Worm (Caenorhabditis elegans) whole organism, young adult: ENCODE data around the gene fbxa-147.

Experiments used
- B0019.2 ChIP-seq: fragments of 200-800 bp; sonication (Bioruptor generic); conservative IDR thresholded peaks from 2 replicates; pipeline ENCODE4 v1.3.6; 2022; ENCODE audit warnings: missing genetic modification reagents, missing genetic modification characterization, missing compliant biosample characterization
- B0035.1 ChIP-seq: sonication (generic microtip); optimal IDR thresholded peaks from 2 replicates; lab custom pipeline; 2016; ENCODE audit warnings: missing genetic modification characterization, mild to moderate bottlenecking, missing compliant biosample characterization, missing genotype, missing genetic modification reagents
- F52B5.7 ChIP-seq: sonication (generic microtip); optimal IDR thresholded peaks from 2 replicates; lab custom pipeline; 2016; ENCODE audit warnings: mild to moderate bottlenecking, missing genetic modification characterization, missing compliant biosample characterization
- K11D2.4 ChIP-seq: fragments of 200-800 bp; sonication (Bioruptor generic); IDR thresholded peaks from 2 replicates; pipeline ENCODE4 v1.3.6; 2022; ENCODE audit warnings: missing genetic modification reagents, missing genetic modification characterization, missing compliant biosample characterization
- K12H6.12 ChIP-seq: fragments of 200-800 bp; sonication (Bioruptor generic); optimal IDR thresholded peaks from 2 replicates; lab custom pipeline; 2018; ENCODE audit warnings: mild to moderate bottlenecking, missing genetic modification characterization, missing compliant biosample characterization
- Y53F4B.3 ChIP-seq: fragments of 200-800 bp; sonication (Bioruptor generic); IDR thresholded peaks from 2 replicates; pipeline ENCODE4 v1.3.6; 2022; ENCODE audit warnings: missing genetic modification reagents, missing genetic modification characterization, missing compliant biosample characterization
- Y95B8A.8 ChIP-seq: fragments of 200-800 bp; sonication (Bioruptor generic); IDR thresholded peaks from 2 replicates; pipeline ENCODE4 v1.3.6; 2022; ENCODE audit warnings: missing genetic modification reagents, missing genetic modification characterization, missing compliant biosample characterization
- ama-1 ChIP-seq, 3 experiments: fragments of 150-350 bp in 1 of 3; sonication (generic microtip) in 2 of 3; optimal IDR thresholded peaks; 2 replicates each; lab custom pipeline; 2014 to 2018; ENCODE audit warnings: missing biosample characterization in 2 of 3, missing genetic modification characterization in 2 of 3, missing genetic modification reagents in 2 of 3
- atf-7 ChIP-seq: sonication (generic microtip); optimal IDR thresholded peaks from 2 replicates; lab custom pipeline; 2017; ENCODE audit warnings: mild to moderate bottlenecking, missing genetic modification characterization, missing compliant biosample characterization
- athp-1 ChIP-seq: sonication (generic microtip); optimal IDR thresholded peaks from 2 replicates; lab custom pipeline; 2017; ENCODE audit warnings: mild to moderate bottlenecking, missing genetic modification characterization, missing compliant biosample characterization
- attf-5 ChIP-seq: fragments of 200-800 bp; sonication (Bioruptor generic); optimal IDR thresholded peaks from 2 replicates; lab custom pipeline; 2018; ENCODE audit warnings: mild to moderate bottlenecking, missing genetic modification characterization, missing compliant biosample characterization
- ccch-3 ChIP-seq: fragments of 200-800 bp; sonication (Bioruptor generic); optimal IDR thresholded peaks from 2 replicates; lab custom pipeline; 2018; ENCODE audit warnings: mild to moderate bottlenecking, missing genetic modification characterization, missing compliant biosample characterization
- cebp-2 ChIP-seq: fragments of 200-800 bp; sonication (Bioruptor generic); IDR thresholded peaks from 2 replicates; pipeline ENCODE4 v1.3.6; 2022; ENCODE audit warnings: missing genetic modification characterization, missing compliant biosample characterization
- ceh-27 ChIP-seq: fragments of 200-800 bp; sonication (Bioruptor generic); optimal IDR thresholded peaks from 2 replicates; lab custom pipeline; 2018; ENCODE audit warnings: mild to moderate bottlenecking, missing genetic modification characterization, moderate library complexity, missing compliant biosample characterization
- ceh-58 ChIP-seq: fragments of 200-800 bp; sonication (Bioruptor generic); IDR thresholded peaks from 2 replicates; pipeline ENCODE4 v1.3.6; 2022; ENCODE audit warnings: missing genetic modification characterization, missing compliant biosample characterization
- ceh-79 ChIP-seq: sonication (generic microtip); optimal IDR thresholded peaks from 2 replicates; lab custom pipeline; 2017; ENCODE audit warnings: mild to moderate bottlenecking, missing genetic modification characterization, missing compliant biosample characterization
- dpl-1 ChIP-seq: fragments of 150-350 bp; optimal IDR thresholded peaks from 2 replicates; lab custom pipeline; 2014; ENCODE audit warnings: missing biosample characterization, missing genetic modification reagents, missing genetic modification characterization
- efl-1 ChIP-seq: fragments of 150-350 bp; optimal IDR thresholded peaks from 2 replicates; lab custom pipeline; 2014; ENCODE audit warnings: missing biosample characterization, missing genetic modification reagents, missing genetic modification characterization
- egrh-3 ChIP-seq: fragments of 200-800 bp; sonication (Bioruptor generic); IDR thresholded peaks from 2 replicates; pipeline ENCODE4 v1.3.6; 2022; ENCODE audit warnings: missing genetic modification reagents, missing genetic modification characterization, missing compliant biosample characterization
- gei-17 ChIP-seq: fragments of 200-800 bp; sonication (Bioruptor generic); optimal IDR thresholded peaks from 2 replicates; lab custom pipeline; 2018; ENCODE audit warnings: mild to moderate bottlenecking, missing genetic modification characterization, missing compliant biosample characterization
- hlh-12 ChIP-seq: sonication (generic microtip); optimal IDR thresholded peaks from 2 replicates; lab custom pipeline; 2016; ENCODE audit warnings: missing genetic modification characterization, missing compliant biosample characterization
- lag-1 ChIP-seq: fragments of 200-800 bp; sonication (Bioruptor generic); IDR thresholded peaks from 2 replicates; pipeline ENCODE4 v1.3.6; 2022; ENCODE audit warnings: missing genetic modification reagents, missing genetic modification characterization, missing compliant biosample characterization
- let-526 ChIP-seq: fragments of 200-800 bp; sonication (Bioruptor generic); IDR thresholded peaks from 2 replicates; pipeline ENCODE4 v1.3.6; 2022; ENCODE audit warnings: missing genetic modification reagents, missing genetic modification characterization, missing compliant biosample characterization
- let-607 ChIP-seq, 2 experiments: fragments of 200-800 bp in 1 of 2; sonication (Bioruptor generic) in 1 of 2; sonication (generic microtip) in 1 of 2; optimal IDR thresholded peaks; 2 replicates each; lab custom pipeline; 2016 to 2018; ENCODE audit warnings: mild to moderate bottlenecking in 2 of 2, missing compliant biosample characterization in 2 of 2, missing genetic modification characterization in 2 of 2, moderate library complexity in 2 of 2, missing genotype in 1 of 2
- lin-35 ChIP-seq, 3 experiments: fragments of 150-350 bp in 2 of 3; sonication (generic microtip) in 1 of 3; optimal IDR thresholded peaks; 2 replicates each; lab custom pipeline; 2014 to 2018; ENCODE audit warnings: missing biosample characterization in 3 of 3, missing genetic modification characterization in 3 of 3, missing genetic modification reagents in 3 of 3
- lin-54 ChIP-seq: fragments of 200-800 bp; sonication (Bioruptor generic); optimal IDR thresholded peaks from 2 replicates; lab custom pipeline; 2018; ENCODE audit warnings: mild to moderate bottlenecking, missing genetic modification characterization, missing compliant biosample characterization
- lsl-1 ChIP-seq: fragments of 200-800 bp; sonication (Bioruptor generic); optimal IDR thresholded peaks from 2 replicates; lab custom pipeline; 2018; ENCODE audit warnings: mild to moderate bottlenecking, missing genetic modification characterization, moderate library complexity, missing compliant biosample characterization
- madf-3 ChIP-seq: fragments of 200-800 bp; sonication (Bioruptor generic); IDR thresholded peaks from 2 replicates; pipeline ENCODE4 v1.3.6; 2022; ENCODE audit warnings: missing genetic modification reagents, missing genetic modification characterization, missing compliant biosample characterization
- mcd-1 ChIP-seq: fragments of 200-800 bp; sonication (Bioruptor generic); IDR thresholded peaks from 2 replicates; pipeline ENCODE4 v1.3.6; 2022; ENCODE audit warnings: missing genetic modification reagents, missing genetic modification characterization, missing compliant biosample characterization
- mxl-1 ChIP-seq: sonication (generic microtip); optimal IDR thresholded peaks from 2 replicates; lab custom pipeline; 2016; ENCODE audit warnings: missing genetic modification characterization, missing compliant biosample characterization
- nhr-120 ChIP-seq: fragments of 200-800 bp; sonication (Bioruptor generic); IDR thresholded peaks from 2 replicates; pipeline ENCODE4 v1.3.6; 2022; ENCODE audit warnings: missing genetic modification characterization, missing compliant biosample characterization
- nhr-27 ChIP-seq: fragments of 200-800 bp; sonication (Bioruptor generic); optimal IDR thresholded peaks from 2 replicates; lab custom pipeline; 2018; ENCODE audit warnings: mild to moderate bottlenecking, missing genetic modification characterization, moderate library complexity, missing compliant biosample characterization
- nhr-80 ChIP-seq: sonication (generic microtip); optimal IDR thresholded peaks from 2 replicates; lab custom pipeline; 2016; ENCODE audit warnings: missing genetic modification characterization, missing compliant biosample characterization
- snpc-3.4 ChIP-seq: sonication (generic microtip); optimal IDR thresholded peaks from 2 replicates; lab custom pipeline; 2017; ENCODE audit warnings: missing genetic modification characterization, mild to moderate bottlenecking, missing compliant biosample characterization, antibody characterized with exemption, moderate library complexity, missing genotype, missing genetic modification reagents
- snpc-4 ChIP-seq, 5 experiments: fragments of 150-350 bp in 1 of 5; sonication (generic microtip) in 4 of 5; optimal IDR thresholded peaks; 2 replicates each; lab custom pipeline; 2014 to 2018; ENCODE audit warnings: missing genetic modification characterization in 5 of 5, missing biosample characterization in 3 of 5, antibody characterized with exemption in 2 of 5, mild to moderate bottlenecking in 2 of 5, missing compliant biosample characterization in 2 of 5, missing genotype in 2 of 5, moderate library complexity in 2 of 5, missing genetic modification reagents in 1 of 5
- somi-1 ChIP-seq: fragments of 200-800 bp; sonication (Bioruptor generic); optimal IDR thresholded peaks from 2 replicates; lab custom pipeline; 2018; ENCODE audit warnings: mild to moderate bottlenecking, missing genetic modification characterization, missing compliant biosample characterization
- sptf-2 ChIP-seq: fragments of 200-800 bp; sonication (Bioruptor generic); optimal IDR thresholded peaks from 2 replicates; lab custom pipeline; 2018; ENCODE audit warnings: mild to moderate bottlenecking, missing genetic modification characterization, missing compliant biosample characterization
- xnd-1 ChIP-seq: sonication (generic microtip); optimal IDR thresholded peaks from 2 replicates; lab custom pipeline; 2016; ENCODE audit warnings: missing genotype, missing genetic modification reagents, missing genetic modification characterization, missing compliant biosample characterization
- zim-3 ChIP-seq: sonication (generic microtip); optimal IDR thresholded peaks from 2 replicates; lab custom pipeline; 2017; ENCODE audit warnings: mild to moderate bottlenecking, missing genetic modification characterization, moderate library complexity, missing compliant biosample characterization
- ztf-26 ChIP-seq: sonication (generic microtip); optimal IDR thresholded peaks from 2 replicates; lab custom pipeline; 2017; ENCODE audit warnings: missing genetic modification characterization, missing compliant biosample characterization
- ztf-3 ChIP-seq: fragments of 200-800 bp; sonication (Bioruptor generic); optimal IDR thresholded peaks from 2 replicates; lab custom pipeline; 2018; ENCODE audit warnings: mild to moderate bottlenecking, missing genetic modification characterization, missing compliant biosample characterization
- ztf-6 ChIP-seq: fragments of 200-800 bp; sonication (Bioruptor generic); IDR thresholded peaks from 2 replicates; pipeline ENCODE4 v1.3.6; 2022; ENCODE audit warnings: missing genetic modification reagents, missing genetic modification characterization, missing compliant biosample characterization

fbxa-147 gene

ce11 chrV:14725409-14725808 lies 9.1 kb downstream of the fbxa-147 start:
- TF ChIP-seq ceh-79 (tag; lab: Kevin White, UChicago) (no peak), let-607 (tag; optimal IDR thresholded peaks at IDR 0.05; lab: Kevin White, UChicago) (no peak), somi-1 (GFP tag; lab: Kevin White, UChicago) (peak; percentile 76)

ce11 chrV:14726596-14726995 lies 10.3 kb downstream of the fbxa-147 start, which contains the start of gene Y50E8A.1:
Y50E8A.1 (plus strand) TSS chrV:14726896.
- TF ChIP-seq ztf-3 (GFP tag; lab: Kevin White, UChicago) (no peak), cebp-2 (GFP tag; lab: Robert Waterston, UW) (no peak), B0019.2 (no peak), sptf-2 (GFP tag; lab: Kevin White, UChicago) (no peak), K11D2.4 (GFP tag; lab: Robert Waterston, UW) (no peak), xnd-1 (tag; lab: Kevin White, UChicago) (no peak), somi-1 (GFP tag; lab: Kevin White, UChicago) (no peak), nhr-80 (tag; lab: Kevin White, UChicago) (no peak), nhr-120 (GFP tag; lab: Robert Waterston, UW) (no peak), snpc-4 (GFP tag; optimal IDR thresholded peaks at IDR 0.05; lab: Kevin White, UChicago) (no peak), snpc-4 (tag; optimal IDR thresholded peaks at IDR 0.05; lab: Kevin White, UChicago) (no peak), ceh-27 (GFP tag; lab: Kevin White, UChicago) (no peak), mxl-1 (tag; lab: Kevin White, UChicago) (no peak), zim-3 (tag; lab: Kevin White, UChicago) (no peak)

ce11 chrV:14728754-14729153 lies 12.5 kb downstream of the fbxa-147 start, which contains the start of gene Y50E8A.2:
Y50E8A.2 (minus strand) TSS chrV:14728854.
- TF ChIP-seq Y95B8A.8 (GFP tag; lab: Robert Waterston, UW) (no peak), atf-7 (tag; lab: Kevin White, UChicago) (no peak)

ce11 chrV:14729343-14729742 lies 13.0 kb downstream of the fbxa-147 start, which contains the start of gene oig-3:
oig-3 (plus strand) TSS chrV:14729643.
- no peak for TF ChIP-seq lag-1 (GFP tag; lab: Robert Waterston, UW)
- TF ChIP-seq K12H6.12 = no peak
- TF ChIP-seq nhr-27 = no peak
- no peak for TF ChIP-seq attf-5
- TF ChIP-seq ama-1 (optimal IDR thresholded peaks at IDR 0.05; lab: Kevin White, UChicago) = no peak
- TF ChIP-seq ama-1 (GFP tag; optimal IDR thresholded peaks at IDR 0.05; lab: Kevin White, UChicago) = no peak
- no peak for TF ChIP-seq B0035.1 (tag; lab: Kevin White, UChicago)
- no peak for TF ChIP-seq Y53F4B.3 (GFP tag; lab: Robert Waterston, UW)
- no peak for TF ChIP-seq ccch-3 (GFP tag; lab: Kevin White, UChicago)
- TF ChIP-seq F52B5.7 = no peak
- TF ChIP-seq let-526 (GFP tag; lab: Robert Waterston, UW) = no peak
- no peak for TF ChIP-seq ztf-26
- TF ChIP-seq ztf-6 (GFP tag; lab: Robert Waterston, UW) = no peak

- no peak for TF ChIP-seq egrh-3 (GFP tag; lab: Robert Waterston, UW)
- peak in 1 of 3 experiments; percentile 72 for TF ChIP-seq lin-35 (GFP tag; optimal IDR thresholded peaks at IDR 0.05; lab: Kevin White, UChicago)
- TF ChIP-seq gei-17 (GFP tag; lab: Kevin White, UChicago) = no peak
- no peak for TF ChIP-seq ceh-58 (GFP tag; lab: Robert Waterston, UW)
- peak; percentile 5 for TF ChIP-seq snpc-3.4
- peak; percentile 35 for TF ChIP-seq lin-54
- no peak for TF ChIP-seq athp-1 (tag; lab: Kevin White, UChicago)
- TF ChIP-seq hlh-12 (tag; lab: Kevin White, UChicago) = no peak
- peak; percentile 41 for TF ChIP-seq dpl-1 (GFP tag; lab: Kevin White, UChicago)
- peak; percentile 22 for TF ChIP-seq lsl-1 (GFP tag; lab: Kevin White, UChicago)
- TF ChIP-seq mcd-1 = peak; percentile 79
- no peak for TF ChIP-seq somi-1 (GFP tag; lab: Kevin White, UChicago)
- TF ChIP-seq efl-1 = peak; percentile 78
- TF ChIP-seq madf-3 (GFP tag; lab: Robert Waterston, UW) = no peak
These were observed 18.0 kb downstream of the fbxa-147 start, which contains the start of gene unc-61 for ce11 chrV:14734187-14734765. unc-61 (minus strand) TSS chrV:14734237.
